Worm (Caenorhabditis elegans): ENCODE results near the gene Y17G7B.21.

Y17G7B.21 gene

ce11 chrII:11952963-11953362, 24.5 kb downstream of the Y17G7B.21 start:
- TF ChIP-seq unc-98 (GFP tag; IDR thresholded peaks at IDR 0.05) (no peak), snu-23 (GFP tag; optimal IDR thresholded peaks at IDR 0.05) (no peak), zag-1 (tag; optimal IDR thresholded peaks at IDR 0.05) (no peak), lsy-2 (tag; optimal IDR thresholded peaks at IDR 0.05) (no peak), ama-1 (optimal IDR thresholded peaks at IDR 0.05) (no peak), C16A3.4 (tag; optimal IDR thresholded peaks at IDR 0.05) (no peak), sox-4 (tag; optimal IDR thresholded peaks at IDR 0.05) (no peak), elt-3 (tag; optimal IDR thresholded peaks at IDR 0.05) (peak in 1 of 6 experiments; percentile 6), hpl-2 (GFP tag; optimal IDR thresholded peaks at IDR 0.05) (no peak), blmp-1 (tag; optimal IDR thresholded peaks at IDR 0.05) (peak; percentile 90), elt-2 (tag; optimal IDR thresholded peaks at IDR 0.05) (no peak), lin-13 (GFP tag; optimal IDR thresholded peaks at IDR 0.05) (no peak), irx-1 (tag; optimal IDR thresholded peaks at IDR 0.05) (no peak), isw-1 (GFP tag; IDR thresholded peaks at IDR 0.05) (no peak), efl-1 (optimal IDR thresholded peaks at IDR 0.05) (no peak), efl-1 (GFP tag; optimal IDR thresholded peaks at IDR 0.05 in 1 of 2) (peak in 1 of 2 experiments; percentile 78), vab-15 (tag; optimal IDR thresholded peaks at IDR 0.05) (no peak), fkh-8 (tag; optimal IDR thresholded peaks at IDR 0.05) (no peak), grh-1 (GFP tag; IDR thresholded peaks at IDR 0.05) (no peak), dpl-1 (GFP tag; optimal IDR thresholded peaks at IDR 0.05) (no peak), zip-4 (GFP tag; optimal IDR thresholded peaks at IDR 0.05) (no peak), unc-130 (tag; optimal IDR thresholded peaks at IDR 0.05) (no peak), egl-13 (tag; optimal IDR thresholded peaks at IDR 0.05) (no peak), pag-3 (tag; optimal IDR thresholded peaks at IDR 0.05; ENCODE audit: borderline replicate concordance, insufficient read depth) (peak; percentile 5), tbx-2 (tag; optimal IDR thresholded peaks at IDR 0.05) (no peak), Y116A8C.19 (tag; optimal IDR thresholded peaks at IDR 0.05; ENCODE audit: borderline replicate concordance) (no peak), skn-1 (tag; optimal IDR thresholded peaks at IDR 0.05) (no peak), egl-27 (tag; optimal IDR thresholded peaks at IDR 0.05) (no peak), ets-5 (GFP tag; IDR thresholded peaks at IDR 0.05) (no peak), nhr-237 (tag; optimal IDR thresholded peaks at IDR 0.05) (no peak)

- TF ChIP-seq fkh-8 (tag; optimal IDR thresholded peaks at IDR 0.05), result no peak
- no peak for TF ChIP-seq nhr-90 (tag; optimal IDR thresholded peaks at IDR 0.05; ENCODE audit: poor library complexity)
- no peak for TF ChIP-seq fos-1 (tag; optimal IDR thresholded peaks at IDR 0.05)
- TF ChIP-seq egl-13 (tag; optimal IDR thresholded peaks at IDR 0.05), result no peak
- TF ChIP-seq unc-86 (tag; optimal IDR thresholded peaks at IDR 0.05), result no peak
Observed at ce11 chrII:11948459-11948858, 29.0 kb downstream of the Y17G7B.21 start, which contains the start of gene W03C9.8. Gene W03C9.8 (plus strand): TSS chrII:11948759.

- TF ChIP-seq efl-1 (optimal IDR thresholded peaks at IDR 0.05) (no peak), efl-1 (GFP tag; optimal IDR thresholded peaks at IDR 0.05 in 1 of 2) (peak in 1 of 2 experiments; percentile 66), egl-27 (tag; optimal IDR thresholded peaks at IDR 0.05) (no peak)
Observed at ce11 chrII:11936393-11936792, 41.1 kb downstream of the Y17G7B.21 start.

- TF ChIP-seq hlh-17 (GFP tag; optimal IDR thresholded peaks at IDR 0.05; ENCODE audit: borderline replicate concordance) (no peak), fos-1 (tag; optimal IDR thresholded peaks at IDR 0.05) (no peak), blmp-1 (tag; optimal IDR thresholded peaks at IDR 0.05) (peak; percentile 73)
Observed at ce11 chrII:11935266-11935665, 42.2 kb downstream of the Y17G7B.21 start, which contains the start of gene lin-29. Gene lin-29 (minus strand): TSS chrII:11935343.

ce11 chrII:11930132-11930531, 47.3 kb downstream of the Y17G7B.21 start:
- TF ChIP-seq lin-14 (GFP tag; optimal IDR thresholded peaks at IDR 0.05) (no peak), unc-30 (tag; optimal IDR thresholded peaks at IDR 0.05) (no peak), lin-13 (GFP tag; optimal IDR thresholded peaks at IDR 0.05) (no peak), pqm-1 (tag; optimal IDR thresholded peaks at IDR 0.05) (no peak), nhr-90 (tag; optimal IDR thresholded peaks at IDR 0.05; ENCODE audit: poor library complexity) (no peak), sptf-1 (tag; optimal IDR thresholded peaks at IDR 0.05) (no peak), elt-3 (tag; optimal IDR thresholded peaks at IDR 0.05) (no peak), nhr-20 (tag; optimal IDR thresholded peaks at IDR 0.05) (no peak), nhr-77 (tag; optimal IDR thresholded peaks at IDR 0.05) (no peak), hpl-2 (GFP tag; optimal IDR thresholded peaks at IDR 0.05) (no peak), ztf-11 (tag; optimal IDR thresholded peaks at IDR 0.05) (no peak), lin-15B (tag; optimal IDR thresholded peaks at IDR 0.05) (no peak), irx-1 (tag; optimal IDR thresholded peaks at IDR 0.05) (no peak), mep-1 (tag; optimal IDR thresholded peaks at IDR 0.05) (no peak), vab-15 (tag; optimal IDR thresholded peaks at IDR 0.05) (no peak), nhr-47 (tag; optimal IDR thresholded peaks at IDR 0.05) (no peak), grh-1 (GFP tag; IDR thresholded peaks at IDR 0.05) (no peak)

Data from whole organism, L1 larva.